Fruit fly (Drosophila melanogaster): ENCODE measurements around the gene Tsp.

Tsp gene

dm6 chr2L:6649085-6649754, 59.7 kb downstream of the Tsp start, which contains the start of the genes CG31635 and Tango1 (continued):
- no peak for TF ChIP-seq CG4730 (GFP tag; IDR thresholded peaks at IDR 0.05)
- TF ChIP-seq Deaf1 (tag; optimal IDR thresholded peaks at IDR 0.05) = peak; percentile 72
- peak; percentile 32; the same call in 1 of the 2 replicates for TF ChIP-seq CG3847 (GFP tag; IDR thresholded peaks at IDR 0.05)
- TF ChIP-seq CG1602 (GFP tag; optimal IDR thresholded peaks at IDR 0.05) = no peak
- TF ChIP-seq ssp (GFP tag; IDR thresholded peaks at IDR 0.05) = peak; percentile 95
- TF ChIP-seq CG12071 (GFP tag; optimal IDR thresholded peaks at IDR 0.05) = no peak
- TF ChIP-seq CG14710 (tag; optimal IDR thresholded peaks at IDR 0.05) = peak; percentile 81
- TF ChIP-seq CG6254 (GFP tag; optimal IDR thresholded peaks at IDR 0.05) = no peak
- 0 out of 3 replicates have a peak, but pooled peaks have one; percentile 52 for TF ChIP-seq Dbx (GFP tag; IDR thresholded peaks at IDR 0.05)
- 0 out of 2 replicates have a peak, but pooled peaks have one; percentile 14 for TF ChIP-seq CG7372 (GFP tag; IDR thresholded peaks at IDR 0.05)
- no peak for TF ChIP-seq CG7271 (tag; optimal IDR thresholded peaks at IDR 0.05)
- no peak for TF ChIP-seq seq (GFP tag; IDR thresholded peaks at IDR 0.05)
- TF ChIP-seq D (optimal IDR thresholded peaks at IDR 0.05) = no peak
- no peak for TF ChIP-seq D (GFP tag; optimal IDR thresholded peaks at IDR 0.05)
- peak; percentile 39 for TF ChIP-seq CG2120 (GFP tag; optimal IDR thresholded peaks at IDR 0.05)
- no peak for TF ChIP-seq CG4328 (GFP tag; optimal IDR thresholded peaks at IDR 0.05)
- peak; percentile 89 for TF ChIP-seq sd (tag; optimal IDR thresholded peaks at IDR 0.05)
- no peak for TF ChIP-seq Dfd (GFP tag; optimal IDR thresholded peaks at IDR 0.05)
- no peak for TF ChIP-seq CG17328 (GFP tag; IDR thresholded peaks at IDR 0.05)
- no peak for TF ChIP-seq fd102C (GFP tag; optimal IDR thresholded peaks at IDR 0.05)
- no peak for TF ChIP-seq Meics (GFP tag; optimal IDR thresholded peaks at IDR 0.05)
- no peak for TF ChIP-seq CG18764 (GFP tag; optimal IDR thresholded peaks at IDR 0.05)
- TF ChIP-seq corto (GFP tag; optimal IDR thresholded peaks at IDR 0.05) = no peak
- TF ChIP-seq Fer1 (GFP tag; optimal IDR thresholded peaks at IDR 0.05) = peak; percentile 34
- TF ChIP-seq CG3407 (GFP tag; optimal IDR thresholded peaks at IDR 0.05) = no peak
- peak; percentile 92 for TF ChIP-seq CG17186 (GFP tag; optimal IDR thresholded peaks at IDR 0.05)
- TF ChIP-seq Atf6 (GFP tag; IDR thresholded peaks at IDR 0.05) = 0 out of 2 replicates have a peak, but pooled peaks have one; percentile 25
- no peak for TF ChIP-seq btn (GFP tag; optimal IDR thresholded peaks at IDR 0.05)
- peak in 1 of 2 experiments; percentile 12 for TF ChIP-seq chif (GFP tag; optimal IDR thresholded peaks at IDR 0.05)
- no peak for TF ChIP-seq caup (GFP tag; optimal IDR thresholded peaks at IDR 0.05; ENCODE audit: severe bottlenecking)
- TF ChIP-seq eve (GFP tag; optimal IDR thresholded peaks at IDR 0.05) = no peak

dm6 chr2L:6648163-6648628, 60.7 kb downstream of the Tsp start:
- peak; percentile 96 for TF ChIP-seq CG15696 (tag; optimal IDR thresholded peaks at IDR 0.05)
- TF ChIP-seq pum (GFP tag; optimal IDR thresholded peaks at IDR 0.05) = peak; percentile 91
- TF ChIP-seq pros (GFP tag; optimal IDR thresholded peaks at IDR 0.05) = peak; percentile 33
- TF ChIP-seq CG2120 (GFP tag; optimal IDR thresholded peaks at IDR 0.05) = peak; percentile 97
- TF ChIP-seq pnt (GFP tag; optimal IDR thresholded peaks at IDR 0.05) = peak; percentile 86
- TF ChIP-seq croc (GFP tag; conservative IDR thresholded peaks at IDR 0.05) = peak; percentile 88
- TF ChIP-seq trh (GFP tag; optimal IDR thresholded peaks at IDR 0.05) = peak; percentile 94
- TF ChIP-seq bab2 (GFP tag; optimal IDR thresholded peaks at IDR 0.05) = peak; percentile 93
- peak; percentile 87 for TF ChIP-seq shn (GFP tag; optimal IDR thresholded peaks at IDR 0.05)
- peak; percentile 67 for TF ChIP-seq luna (GFP tag; optimal IDR thresholded peaks at IDR 0.05)
- TF ChIP-seq Fer1 (GFP tag; optimal IDR thresholded peaks at IDR 0.05) = peak; percentile 97
- peak; percentile 79 for TF ChIP-seq grn (GFP tag; optimal IDR thresholded peaks at IDR 0.05)
- TF ChIP-seq D (optimal IDR thresholded peaks at IDR 0.05) = no peak
- TF ChIP-seq D (GFP tag; optimal IDR thresholded peaks at IDR 0.05) = peak; percentile 93
- TF ChIP-seq Deaf1 (tag; optimal IDR thresholded peaks at IDR 0.05) = peak; percentile 83
- peak; percentile 96 for TF ChIP-seq CG10147 (GFP tag; optimal IDR thresholded peaks at IDR 0.05)
- TF ChIP-seq gsb (GFP tag; IDR thresholded peaks at IDR 0.05) = peak; percentile 86
- peak; percentile 76 for TF ChIP-seq Vsx1 (GFP tag; optimal IDR thresholded peaks at IDR 0.05)
- TF ChIP-seq HmgD (GFP tag; optimal IDR thresholded peaks at IDR 0.05) = no peak
- peak; percentile 96 for TF ChIP-seq Hsf (GFP tag; optimal IDR thresholded peaks at IDR 0.05)
- TF ChIP-seq CG10979 (tag; optimal IDR thresholded peaks at IDR 0.05) = peak; percentile 93
- TF ChIP-seq pan (optimal IDR thresholded peaks at IDR 0.05) = no peak
- TF ChIP-seq pan (GFP tag; optimal IDR thresholded peaks at IDR 0.05 in 1 of 2, IDR thresholded peaks at IDR 0.05 in 1 of 2) = peak in 1 of 2 experiments; percentile 95
- peak; percentile 89 for TF ChIP-seq ci (GFP tag; IDR thresholded peaks at IDR 0.05)
